Worm (Caenorhabditis elegans) whole organism, midembryonic: ENCODE data around the gene C25E10.13.

ENCODE experiments used
- T22C8.4 ChIP-seq: fragments of 200-800 bp; sonication (Bioruptor generic); IDR thresholded peaks from 2 replicates; pipeline ENCODE4 v1.3.6; 2022; ENCODE audit warnings: missing genetic modification characterization, missing compliant biosample characterization
- cog-1 ChIP-seq: sonication (generic microtip); optimal IDR thresholded peaks from 2 replicates; lab custom pipeline; 2016; ENCODE audit warnings: missing genetic modification characterization, missing compliant biosample characterization
- flt-1 ChIP-seq: fragments of 200-800 bp; sonication (Bioruptor generic); IDR thresholded peaks from 2 replicates; pipeline ENCODE4 v1.3.6; 2022; ENCODE audit warnings: missing genetic modification characterization, missing compliant biosample characterization
- klf-2 ChIP-seq: fragments of 200-800 bp; sonication (Bioruptor generic); conservative IDR thresholded peaks from 2 replicates; pipeline ENCODE4 v1.3.6; 2022; ENCODE audit warnings: missing genetic modification reagents, missing genetic modification characterization, missing compliant biosample characterization
- med-1 ChIP-seq: sonication (generic microtip); optimal IDR thresholded peaks from 2 replicates; lab custom pipeline; 2017; ENCODE audit warnings: missing genetic modification characterization, mild to moderate bottlenecking, missing compliant biosample characterization, antibody characterized with exemption, missing genetic modification reagents; ENCODE audit not compliant: insufficient read depth
- ref-1 ChIP-seq: fragments of 200-800 bp; sonication (Bioruptor generic); conservative IDR thresholded peaks from 2 replicates; pipeline ENCODE4 v1.3.6; 2022; ENCODE audit warnings: missing genetic modification reagents, missing genetic modification characterization, missing compliant biosample characterization
- tab-1 ChIP-seq: fragments of 200-800 bp; sonication (Bioruptor generic); IDR thresholded peaks from 2 replicates; pipeline ENCODE4 v1.3.6; 2022; ENCODE audit warnings: missing genetic modification characterization, missing compliant biosample characterization
- ztf-23 ChIP-seq: fragments of 200-800 bp; sonication (Bioruptor generic); IDR thresholded peaks from 2 replicates; pipeline ENCODE4 v1.3.6; 2022; ENCODE audit warnings: missing genetic modification reagents, missing genetic modification characterization, missing compliant biosample characterization
- ztf-29 ChIP-seq: fragments of 200-800 bp; sonication (Bioruptor generic); IDR thresholded peaks from 2 replicates; pipeline ENCODE4 v1.3.6; 2022; ENCODE audit warnings: missing genetic modification reagents, missing genetic modification characterization, missing compliant biosample characterization

C25E10.13 gene

DNA sequence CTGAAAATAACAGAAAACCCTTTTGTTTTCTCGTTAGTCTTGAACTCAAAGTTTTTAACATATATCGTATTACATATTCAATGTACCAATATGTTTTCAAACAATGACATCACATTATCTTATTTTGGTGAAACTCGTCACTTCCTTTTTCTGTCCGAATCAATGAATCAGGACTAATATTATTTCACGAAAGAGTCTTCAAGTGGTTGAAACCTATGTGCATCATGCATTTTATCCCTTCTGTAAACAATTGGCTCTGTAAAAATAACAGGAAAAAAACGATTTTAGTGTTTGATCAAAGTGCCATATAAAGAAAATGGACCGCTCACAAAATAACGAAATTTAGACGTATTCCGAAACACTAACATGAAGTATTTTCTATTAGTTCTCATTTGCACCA lies 48.7 kb downstream of the C25E10.13 start, which contains the start of gene F21C10.18:
Gene F21C10.18, plus strand, starts transcription at position 301 of the 400 bp plus-strand sequence.
- TF ChIP-seq ref-1 (GFP tag; lab: Robert Waterston, UW) (no peak), ztf-23 (no peak), tab-1 (GFP tag; lab: Robert Waterston, UW) (no peak), cog-1 (tag; lab: Kevin White, UChicago) (no peak), flt-1 (GFP tag; lab: Robert Waterston, UW) (no peak), ztf-29 (GFP tag; lab: Robert Waterston, UW) (no peak), med-1 (no peak)

DNA sequence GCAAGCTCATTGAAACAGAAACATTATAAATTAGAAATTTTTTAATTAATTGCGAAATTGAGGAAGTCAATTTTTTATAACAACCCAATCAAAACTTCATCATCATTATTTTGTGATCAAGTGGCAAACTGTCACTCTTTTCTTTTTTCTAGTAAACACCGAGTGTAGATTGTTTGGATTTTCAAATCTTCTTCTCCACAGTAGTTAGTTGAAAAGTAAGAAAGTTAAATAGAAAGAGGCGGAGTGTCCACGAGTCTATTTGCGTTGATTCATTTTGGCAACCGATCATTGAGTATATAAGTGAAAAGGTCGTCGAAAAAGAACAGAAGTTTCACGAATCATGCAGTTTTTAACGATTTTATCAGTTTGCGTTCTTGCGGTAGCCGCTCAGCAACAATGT lies 49.8 kb downstream of the C25E10.13 start, which contains the start of gene pqn-31:
Gene pqn-31, plus strand, starts transcription at position 301 of the 400 bp plus-strand sequence.
- TF ChIP-seq T22C8.4 (GFP tag; lab: Robert Waterston, UW) (no peak), ref-1 (GFP tag; lab: Robert Waterston, UW) (no peak), med-1 (no peak), klf-2 (GFP tag; lab: Robert Waterston, UW) (no peak), flt-1 (GFP tag; lab: Robert Waterston, UW) (no peak), cog-1 (tag; lab: Kevin White, UChicago) (no peak), ztf-29 (GFP tag; lab: Robert Waterston, UW) (no peak)
